Worm (Caenorhabditis elegans) whole organism, L2 larva: ENCODE measurements around the gene Y39G8B.5.
A peak's percentile ranks its signal among the peaks of the same experiment; 100 is the strongest.

Source experiments
- C34F6.9 ChIP-seq: fragments of 150-350 bp; optimal IDR thresholded peaks from 2 replicates; lab custom pipeline; 2014; ENCODE audit warnings: missing biosample characterization, missing genetic modification characterization
- F13H6.1 ChIP-seq: sonication (generic microtip); optimal IDR thresholded peaks from 2 replicates; lab custom pipeline; 2016; ENCODE audit warnings: missing genetic modification characterization, missing compliant biosample characterization
- R02D3.7 ChIP-seq: fragments of 150-350 bp; optimal IDR thresholded peaks from 2 replicates; lab custom pipeline; 2014; ENCODE audit warnings: missing biosample characterization, missing genetic modification characterization
- ZK546.5 ChIP-seq: sonication (generic microtip); optimal IDR thresholded peaks from 2 replicates; lab custom pipeline; 2017; ENCODE audit warnings: missing biosample characterization, missing genetic modification characterization
- alr-1 ChIP-seq: fragments of 150-350 bp; optimal IDR thresholded peaks from 2 replicates; lab custom pipeline; 2014; ENCODE audit warnings: missing biosample characterization, missing genetic modification characterization
- ama-1 ChIP-seq: fragments of 150-350 bp; optimal IDR thresholded peaks from 2 replicates; lab custom pipeline; 2018; ENCODE audit warnings: inconsistent platforms
- blmp-1 ChIP-seq: sonication (generic microtip); optimal IDR thresholded peaks from 2 replicates; lab custom pipeline; 2017; ENCODE audit warnings: missing genetic modification characterization, mild to moderate bottlenecking, missing compliant biosample characterization, antibody characterized with exemption, moderate library complexity; ENCODE audit not compliant: insufficient read depth
- ceh-82 ChIP-seq: fragments of 150-350 bp; optimal IDR thresholded peaks from 2 replicates; lab custom pipeline; 2014; ENCODE audit warnings: missing biosample characterization, missing genetic modification characterization
- crh-2 ChIP-seq: sonication (generic microtip); optimal IDR thresholded peaks from 2 replicates; lab custom pipeline; 2017; ENCODE audit warnings: missing biosample characterization, missing genetic modification characterization
- egl-27 ChIP-seq: sonication (generic microtip); optimal IDR thresholded peaks from 3 replicates; lab custom pipeline; 2017; ENCODE audit warnings: missing biosample characterization, missing genetic modification reagents, missing genetic modification characterization
- elt-1 ChIP-seq: fragments of 150-350 bp; optimal IDR thresholded peaks from 2 replicates; lab custom pipeline; 2014; ENCODE audit warnings: missing biosample characterization, missing genetic modification characterization
- elt-3 ChIP-seq: sonication (generic microtip); optimal IDR thresholded peaks from 2 replicates; lab custom pipeline; 2017; ENCODE audit warnings: missing biosample characterization, missing genetic modification characterization
- fos-1 ChIP-seq: fragments of 150-350 bp; optimal IDR thresholded peaks from 2 replicates; lab custom pipeline; 2014; ENCODE audit warnings: missing biosample characterization, missing genetic modification characterization
- gmeb-1 ChIP-seq: fragments of 150-350 bp; optimal IDR thresholded peaks from 2 replicates; lab custom pipeline; 2014; ENCODE audit warnings: missing biosample characterization, missing genetic modification characterization
- lin-13 ChIP-seq: fragments of 150-350 bp; optimal IDR thresholded peaks from 2 replicates; lab custom pipeline; 2014; ENCODE audit warnings: missing biosample characterization, missing genetic modification reagents, missing genetic modification characterization
- mbf-1 ChIP-seq: sonication (generic microtip); optimal IDR thresholded peaks from 2 replicates; lab custom pipeline; 2017; ENCODE audit warnings: missing biosample characterization, missing genetic modification characterization
- nhr-11 ChIP-seq: fragments of 150-350 bp; optimal IDR thresholded peaks from 2 replicates; lab custom pipeline; 2014; ENCODE audit warnings: missing biosample characterization, missing genetic modification characterization
- nhr-12 ChIP-seq: fragments of 150-350 bp; optimal IDR thresholded peaks from 2 replicates; lab custom pipeline; 2014; ENCODE audit warnings: missing biosample characterization, missing genetic modification characterization
- nhr-21 ChIP-seq: fragments of 150-350 bp; optimal IDR thresholded peaks from 2 replicates; lab custom pipeline; 2014; ENCODE audit warnings: missing biosample characterization, missing genetic modification characterization
- nhr-23 ChIP-seq: fragments of 150-350 bp; optimal IDR thresholded peaks from 2 replicates; lab custom pipeline; 2014; ENCODE audit warnings: missing biosample characterization, missing genetic modification reagents, missing genetic modification characterization
- nhr-237 ChIP-seq: fragments of 150-350 bp; optimal IDR thresholded peaks from 2 replicates; lab custom pipeline; 2014; ENCODE audit warnings: missing biosample characterization, missing genetic modification characterization
- nhr-6 ChIP-seq: fragments of 150-350 bp; optimal IDR thresholded peaks from 2 replicates; lab custom pipeline; 2014; ENCODE audit warnings: missing biosample characterization, missing genetic modification characterization
- nhr-77 ChIP-seq: fragments of 150-350 bp; optimal IDR thresholded peaks from 2 replicates; lab custom pipeline; 2014; ENCODE audit warnings: missing biosample characterization, missing genetic modification characterization
- peb-1 ChIP-seq: fragments of 150-350 bp; optimal IDR thresholded peaks from 2 replicates; lab custom pipeline; 2014; ENCODE audit warnings: missing biosample characterization, missing genetic modification characterization
- sem-4 ChIP-seq: fragments of 150-350 bp; optimal IDR thresholded peaks from 2 replicates; lab custom pipeline; 2014; ENCODE audit warnings: missing biosample characterization, missing genetic modification reagents, missing genetic modification characterization
- skn-1 ChIP-seq: sonication (generic microtip); optimal IDR thresholded peaks from 2 replicates; lab custom pipeline; 2017; ENCODE audit warnings: missing biosample characterization, missing genetic modification characterization
- sma-9 ChIP-seq, 2 experiments: fragments of 150-350 bp in 1 of 2; sonication (generic microtip) in 1 of 2; optimal IDR thresholded peaks; 2 replicates each; lab custom pipeline; 2014 to 2016; ENCODE audit warnings: missing genetic modification characterization in 2 of 2, mild to moderate bottlenecking in 1 of 2, missing biosample characterization in 1 of 2, missing compliant biosample characterization in 1 of 2, missing genetic modification reagents in 1 of 2, moderate library complexity in 1 of 2
- snpc-4 ChIP-seq: fragments of 150-350 bp; optimal IDR thresholded peaks from 2 replicates; lab custom pipeline; 2014; ENCODE audit warnings: missing biosample characterization, missing genetic modification characterization
- ztf-1 ChIP-seq: fragments of 200-800 bp; sonication (Bioruptor generic); conservative IDR thresholded peaks from 2 replicates; pipeline ENCODE4 v1.3.6; 2022; ENCODE audit warnings: missing genetic modification characterization, missing compliant biosample characterization
- ztf-11 ChIP-seq: sonication (generic microtip); optimal IDR thresholded peaks from 2 replicates; lab custom pipeline; 2017; ENCODE audit warnings: missing biosample characterization, missing genetic modification characterization

Y39G8B.5 gene

DNA sequence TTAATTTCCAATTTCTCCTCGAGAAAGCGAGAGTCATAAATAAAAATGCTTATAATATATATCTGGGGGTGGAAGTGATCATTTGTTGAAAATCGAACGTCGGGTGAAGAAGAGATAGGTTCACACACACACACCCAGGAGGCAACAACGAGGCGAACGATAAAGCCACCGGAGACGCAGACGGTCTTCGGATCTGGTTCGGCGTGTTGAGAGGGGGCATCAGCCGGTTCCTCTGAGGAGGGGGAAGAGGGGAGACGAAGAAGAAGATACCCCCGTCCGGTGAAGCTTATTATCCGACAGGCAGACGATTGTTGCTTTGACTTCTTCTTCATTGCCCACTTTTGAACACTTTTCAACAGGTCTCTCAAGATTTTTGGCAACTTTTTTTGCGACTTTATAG lies 13.1 kb upstream of the Y39G8B.5 start:
- TF ChIP-seq nhr-6 (no peak), nhr-21 (tag; lab: Kevin White, UChicago) (peak; percentile 74)

DNA sequence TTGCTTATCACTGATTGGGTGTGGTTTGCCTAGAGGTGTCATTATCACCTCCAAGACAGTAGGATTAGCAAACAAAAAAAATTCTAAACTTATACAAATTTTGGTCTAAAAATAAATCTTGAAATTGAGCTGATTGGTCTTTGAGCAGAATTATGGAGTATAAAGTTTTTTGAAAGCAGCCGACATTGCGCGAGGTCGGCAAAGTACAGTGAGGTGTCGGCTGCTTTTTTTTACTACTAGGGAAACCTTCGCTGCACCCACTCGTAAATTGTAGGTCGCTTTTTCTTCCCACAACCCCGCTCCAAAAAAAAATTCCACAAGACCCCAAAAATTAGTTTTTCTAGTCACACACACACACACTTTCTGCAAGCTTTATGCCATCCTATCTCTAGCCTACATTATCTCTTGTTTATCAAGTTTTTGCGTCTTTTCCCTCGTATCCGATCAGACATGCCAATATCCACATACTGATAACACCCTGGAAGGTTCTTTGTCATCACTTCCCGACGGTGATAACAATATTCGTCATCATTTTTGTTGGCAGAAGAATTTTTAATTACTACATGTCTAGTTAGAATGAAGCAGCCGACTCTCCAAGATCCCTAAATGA lies 12.3 kb upstream of the Y39G8B.5 start:
- TF ChIP-seq sem-4 (no peak), snpc-4 (tag; lab: Kevin White, UChicago) (peak; percentile 82), elt-3 (tag; lab: Kevin White, UChicago) (no peak), ztf-11 (tag; lab: Kevin White, UChicago) (no peak), R02D3.7 (no peak), F13H6.1 (tag; lab: Kevin White, UChicago) (no peak)

DNA sequence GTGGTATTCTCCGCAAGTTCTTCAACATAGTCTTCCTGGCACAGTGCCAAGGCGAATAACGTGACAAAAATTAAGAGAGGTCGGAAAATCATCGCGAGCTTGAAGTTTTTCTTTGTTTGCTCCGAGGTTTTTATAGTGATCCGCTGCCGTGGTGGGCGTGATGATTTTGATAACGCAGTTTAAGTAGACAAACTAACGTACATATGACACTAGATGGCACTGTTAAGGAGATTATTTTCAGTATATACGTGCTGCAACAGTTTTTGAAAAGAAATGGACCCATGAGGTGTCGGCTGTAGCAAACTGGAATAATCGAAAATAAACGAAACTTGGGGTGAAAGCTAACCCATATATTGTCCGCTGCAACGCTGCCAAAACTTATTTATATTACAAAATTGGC lies 10.6 kb upstream of the Y39G8B.5 start, which contains the start of gene F01D5.5:
TSS of gene F01D5.5 (minus strand) at position 101 of the 400 bp plus-strand sequence.
- TF ChIP-seq ZK546.5 (tag; lab: Kevin White, UChicago) (no peak), gmeb-1 (tag; lab: Kevin White, UChicago) (no peak), C34F6.9 (tag; lab: Kevin White, UChicago) (no peak), sem-4 (no peak)

DNA sequence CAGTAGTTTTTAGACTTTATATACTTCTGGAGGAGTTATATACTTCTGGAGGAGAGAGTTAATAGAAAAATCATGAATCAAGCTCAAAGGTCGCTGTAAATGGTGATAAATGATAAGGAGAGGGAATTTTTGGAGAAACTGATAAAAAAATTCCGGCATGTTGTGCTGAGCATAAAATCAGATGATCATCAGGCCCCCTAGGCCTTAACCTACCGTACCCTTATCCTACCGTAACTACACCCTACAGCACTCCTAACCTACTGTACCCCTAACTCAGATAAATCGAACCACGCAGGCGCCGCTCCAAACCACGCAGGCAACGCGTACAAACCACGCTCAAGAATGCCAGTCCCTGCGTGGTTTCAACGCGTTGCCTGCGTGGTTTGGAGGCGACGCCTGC lies 8.4 kb upstream of the Y39G8B.5 start, which contains the start of gene F01D5.3:
TSS of gene F01D5.3 (minus strand) at position 101 of the 400 bp plus-strand sequence.
- peak; percentile 8 for TF ChIP-seq fos-1 (tag; lab: Kevin White, UChicago)

DNA sequence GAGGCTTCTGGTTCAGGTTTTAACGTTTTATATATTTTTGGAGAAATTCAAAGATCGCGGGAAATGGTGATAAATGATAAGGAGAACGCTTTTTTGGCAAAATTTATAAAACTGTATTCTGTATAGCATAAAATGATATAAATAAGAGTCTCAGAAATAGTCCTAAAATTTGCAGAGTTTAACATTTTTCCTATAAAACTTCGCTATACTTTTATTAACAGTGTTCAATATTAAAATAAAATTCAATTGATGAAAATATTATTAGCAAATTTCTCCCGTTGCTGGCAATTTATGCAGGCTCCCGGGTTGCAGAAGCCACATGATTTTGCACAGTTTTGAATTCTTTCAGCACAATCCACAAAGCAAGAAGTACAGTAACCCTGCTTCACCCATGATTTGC lies 7.3 kb upstream of the Y39G8B.5 start, which contains the start of gene F01D5.2:
TSS of gene F01D5.2 (minus strand) at position 101 of the 400 bp plus-strand sequence.
- TF ChIP-seq mbf-1 (tag; lab: Kevin White, UChicago) (no peak), ztf-1 (GFP tag; lab: Robert Waterston, UW) (no peak), ztf-11 (tag; lab: Kevin White, UChicago) (no peak), sma-9 (GFP tag; optimal IDR thresholded peaks at IDR 0.05; lab: Kevin White, UChicago) (no peak), sma-9 (tag; optimal IDR thresholded peaks at IDR 0.05; lab: Kevin White, UChicago) (no peak), crh-2 (tag; lab: Kevin White, UChicago) (no peak), nhr-237 (no peak), elt-1 (tag; lab: Kevin White, UChicago) (no peak)

DNA sequence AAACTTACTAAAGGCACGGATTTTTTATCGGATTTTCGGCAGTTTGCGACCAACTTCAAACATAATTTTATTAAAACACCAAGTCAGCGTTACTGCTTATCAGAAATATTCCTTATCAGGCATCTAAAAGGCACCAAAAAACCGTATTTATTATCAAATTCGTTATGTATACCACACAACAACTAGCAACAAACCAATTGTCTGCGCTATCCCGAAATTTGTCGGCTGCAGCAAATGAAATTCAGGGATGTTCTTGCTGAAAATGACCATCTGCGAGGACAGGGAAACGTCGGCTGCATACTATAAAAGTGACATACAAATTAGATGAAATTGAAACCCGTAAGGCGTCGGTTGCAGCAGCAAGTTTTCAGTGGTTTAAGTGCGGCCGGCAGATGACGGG lies 6.3 kb upstream of the Y39G8B.5 start:
- no peak for TF ChIP-seq fos-1 (tag; lab: Kevin White, UChicago)
- no peak for TF ChIP-seq nhr-12 (tag; lab: Kevin White, UChicago)
- no peak for TF ChIP-seq ceh-82 (tag; lab: Kevin White, UChicago)
- TF ChIP-seq egl-27, result no peak
- no peak for TF ChIP-seq alr-1 (tag; lab: Kevin White, UChicago)
- no peak for TF ChIP-seq lin-13 (GFP tag; lab: Kevin White, UChicago)
- no peak for TF ChIP-seq nhr-21 (tag; lab: Kevin White, UChicago)
- TF ChIP-seq nhr-23 (tag; lab: Kevin White, UChicago), result no peak
- TF ChIP-seq nhr-6, result no peak
- no peak for TF ChIP-seq blmp-1 (tag; lab: Kevin White, UChicago)
- no peak for TF ChIP-seq nhr-11 (tag; lab: Kevin White, UChicago)
- no peak for TF ChIP-seq skn-1
- TF ChIP-seq elt-3 (tag; lab: Kevin White, UChicago), result no peak
- TF ChIP-seq nhr-77, result no peak
- TF ChIP-seq F13H6.1 (tag; lab: Kevin White, UChicago), result no peak
- no peak for TF ChIP-seq ama-1

DNA sequence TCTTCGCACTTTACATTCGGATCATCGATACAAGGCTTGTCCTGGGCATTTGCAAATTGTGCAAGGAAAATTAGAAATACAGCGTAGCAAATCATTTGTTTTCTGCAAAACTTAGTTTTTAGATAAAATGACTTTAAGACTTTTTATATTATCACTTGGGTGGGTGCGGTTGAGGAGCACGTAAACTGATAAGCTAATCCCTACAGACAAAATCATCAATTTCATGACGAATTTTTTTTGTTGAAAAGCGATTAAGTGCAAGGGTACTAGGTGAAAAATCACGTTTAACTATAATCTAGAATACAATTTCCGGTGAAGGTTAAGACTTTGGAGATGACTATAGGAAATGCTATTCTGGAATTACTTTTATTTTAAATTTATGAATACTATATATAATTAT lies 5.8 kb upstream of the Y39G8B.5 start, which contains the start of gene F01D5.1:
TSS of gene F01D5.1 (minus strand) at position 105 of the 400 bp plus-strand sequence.
- peak; percentile 56 for TF ChIP-seq sma-9 (GFP tag; optimal IDR thresholded peaks at IDR 0.05; lab: Kevin White, UChicago)
- TF ChIP-seq sma-9 (tag; optimal IDR thresholded peaks at IDR 0.05; lab: Kevin White, UChicago), result no peak
- TF ChIP-seq peb-1 (tag; lab: Kevin White, UChicago), result no peak
- peak; percentile 42 for TF ChIP-seq fos-1 (tag; lab: Kevin White, UChicago)
- TF ChIP-seq crh-2 (tag; lab: Kevin White, UChicago), result no peak
